Fruit fly (Drosophila melanogaster): Measurements from ENCODE around the gene Vps24.

- TF ChIP-seq h (optimal IDR thresholded peaks at IDR 0.05) (no peak), Myc (optimal IDR thresholded peaks at IDR 0.05) (no peak), psq (optimal IDR thresholded peaks at IDR 0.05) (no peak)
Measured at dm6 chr3R:4284376-4284953, 26.3 kb downstream of the Vps24 start.
